Worm (Caenorhabditis elegans) whole organism, early embryonic: ENCODE results near the gene ugt-23.

Experiments used
- B0310.2 ChIP-seq: sonication (generic microtip); optimal IDR thresholded peaks from 2 replicates; lab custom pipeline; 2016; ENCODE audit warnings: mild to moderate bottlenecking, missing genetic modification characterization, missing compliant biosample characterization
- F13C5.2 ChIP-seq: sonication (generic microtip); optimal IDR thresholded peaks from 2 replicates; lab custom pipeline; 2017; ENCODE audit warnings: mild to moderate bottlenecking, missing genetic modification characterization, inconsistent platforms, missing compliant biosample characterization
- aly-1 ChIP-seq: sonication (generic microtip); optimal IDR thresholded peaks from 2 replicates; lab custom pipeline; 2016; ENCODE audit warnings: missing genetic modification characterization, missing compliant biosample characterization
- ama-1 ChIP-seq: fragments of 150-350 bp; optimal IDR thresholded peaks from 2 replicates; lab custom pipeline; 2014
- ceh-13 ChIP-seq: fragments of 200-800 bp; sonication (Bioruptor generic); optimal IDR thresholded peaks from 2 replicates; lab custom pipeline; 2018; ENCODE audit warnings: mild to moderate bottlenecking, missing genetic modification characterization, missing compliant biosample characterization
- ceh-36 ChIP-seq: sonication (generic microtip); optimal IDR thresholded peaks from 2 replicates; lab custom pipeline; 2016; ENCODE audit warnings: missing genetic modification characterization, inconsistent platforms, missing compliant biosample characterization
- ets-7 ChIP-seq: sonication (generic microtip); optimal IDR thresholded peaks from 2 replicates; lab custom pipeline; 2016; ENCODE audit warnings: missing genotype, missing genetic modification characterization, missing compliant biosample characterization
- flt-1 ChIP-seq: fragments of 200-800 bp; sonication (Bioruptor generic); IDR thresholded peaks from 2 replicates; pipeline ENCODE4 v1.3.6; 2022; ENCODE audit warnings: missing genetic modification characterization, missing compliant biosample characterization
- hmbx-1 ChIP-seq: sonication (generic microtip); optimal IDR thresholded peaks from 2 replicates; lab custom pipeline; 2016; ENCODE audit warnings: mild to moderate bottlenecking, missing genetic modification characterization, missing compliant biosample characterization
- hmg-4 ChIP-seq: fragments of 200-800 bp; sonication (Bioruptor generic); optimal IDR thresholded peaks from 2 replicates; lab custom pipeline; 2018; ENCODE audit warnings: mild to moderate bottlenecking, missing genetic modification characterization, missing compliant biosample characterization
- hnd-1 ChIP-seq: sonication (generic microtip); optimal IDR thresholded peaks from 2 replicates; lab custom pipeline; 2016; ENCODE audit warnings: missing genetic modification characterization, missing compliant biosample characterization
- pes-1 ChIP-seq: fragments of 200-800 bp; sonication (Bioruptor generic); IDR thresholded peaks from 2 replicates; pipeline ENCODE4 v1.3.6; 2022; ENCODE audit warnings: missing genetic modification reagents, missing genetic modification characterization, missing compliant biosample characterization
- scrt-1 ChIP-seq: fragments of 200-800 bp; sonication (Bioruptor generic); IDR thresholded peaks from 2 replicates; pipeline ENCODE4 v1.3.6; 2022; ENCODE audit warnings: missing genetic modification characterization, missing compliant biosample characterization
- sea-1 ChIP-seq: fragments of 200-800 bp; sonication (Bioruptor generic); conservative IDR thresholded peaks from 2 replicates; pipeline ENCODE4 v1.3.6; 2022; ENCODE audit warnings: missing genetic modification characterization, missing compliant biosample characterization
- tbx-11 ChIP-seq: fragments of 200-800 bp; sonication (Bioruptor generic); IDR thresholded peaks from 2 replicates; pipeline ENCODE4 v1.3.6; 2022; ENCODE audit warnings: missing genetic modification characterization, missing compliant biosample characterization
- tbx-37 ChIP-seq: fragments of 200-800 bp; sonication (Bioruptor generic); conservative IDR thresholded peaks from 2 replicates; pipeline ENCODE4 v1.3.6; 2022; ENCODE audit warnings: missing genetic modification reagents, missing genetic modification characterization, missing compliant biosample characterization
- tra-4 ChIP-seq: sonication (generic microtip); optimal IDR thresholded peaks from 2 replicates; lab custom pipeline; 2017; ENCODE audit warnings: missing genetic modification characterization, missing compliant biosample characterization

The ugt-23 gene

DNA sequence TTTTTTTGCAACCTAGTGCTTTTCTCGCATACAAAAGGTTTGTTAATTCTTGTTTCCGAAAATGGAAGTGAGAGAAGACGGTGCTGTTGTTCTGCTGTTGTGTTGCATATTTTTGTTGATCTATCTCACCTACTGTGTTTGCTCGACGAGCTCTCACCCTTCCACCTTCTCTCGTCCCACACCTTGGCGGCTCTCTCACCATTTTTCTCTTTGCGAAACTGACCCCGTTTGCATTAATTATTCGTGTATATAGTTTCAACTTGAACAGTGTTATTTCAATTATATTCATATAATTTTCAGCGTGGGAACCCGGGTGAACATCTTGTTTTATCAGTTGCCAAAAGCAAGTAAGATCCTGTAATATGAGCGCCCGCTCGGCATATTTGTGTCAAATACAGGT lies 47.9 kb downstream of the ugt-23 start, which contains the start of gene R07B1.9:
R07B1.9 (plus strand) TSS at position 301 of the 400 bp plus-strand sequence.
- TF ChIP-seq ceh-36 (tag; lab: Kevin White, UChicago) (no peak), sea-1 (GFP tag; lab: Robert Waterston, UW) (no peak), tra-4 (tag; lab: Kevin White, UChicago) (no peak), tbx-37 (GFP tag; lab: Robert Waterston, UW) (no peak), tbx-11 (no peak), ama-1 (lab: Kevin White, UChicago) (no peak), scrt-1 (GFP tag; lab: Robert Waterston, UW) (no peak), ets-7 (tag; lab: Kevin White, UChicago) (no peak), hnd-1 (tag; lab: Kevin White, UChicago) (no peak), pes-1 (GFP tag; lab: Robert Waterston, UW) (no peak), flt-1 (GFP tag; lab: Robert Waterston, UW) (no peak), hmg-4 (GFP tag; lab: Kevin White, UChicago) (no peak), ceh-13 (GFP tag; lab: Kevin White, UChicago) (no peak), aly-1 (tag; lab: Kevin White, UChicago) (no peak), F13C5.2 (no peak), B0310.2 (tag; lab: Kevin White, UChicago) (no peak), hmbx-1 (tag; lab: Kevin White, UChicago) (no peak)
